Fruit fly (Drosophila melanogaster) whole organism, prepupa: ENCODE data around the gene CG33293.

Source experiments
- Blimp-1 ChIP-seq: fragments of 200-800 bp; sonication (Bioruptor generic); optimal IDR thresholded peaks from 3 replicates; lab custom pipeline; 2017; ENCODE audit warnings: missing biosample characterization, missing genetic modification characterization, mild to moderate bottlenecking, moderate library complexity, missing genetic modification reagents
- CG7368 ChIP-seq: fragments of 200-800 bp; sonication (Bioruptor generic); optimal IDR thresholded peaks from 3 replicates; lab custom pipeline; 2016; ENCODE audit warnings: missing biosample characterization, missing genetic modification characterization
- CG9139 ChIP-seq: fragments of 200-800 bp; sonication (Bioruptor generic); optimal IDR thresholded peaks from 3 replicates; lab custom pipeline; 2017; ENCODE audit warnings: missing biosample characterization, mild to moderate bottlenecking, missing genetic modification characterization
- Eip93F ChIP-seq: fragments of 200-800 bp; sonication (Bioruptor generic); optimal IDR thresholded peaks from 2 replicates; lab custom pipeline; 2016; ENCODE audit warnings: missing biosample characterization, mild to moderate bottlenecking, missing genetic modification characterization
- Ets21C ChIP-seq: fragments of 200-800 bp; sonication (Bioruptor generic); optimal IDR thresholded peaks from 3 replicates; lab custom pipeline; 2016; ENCODE audit warnings: missing biosample characterization, missing genetic modification characterization
- Gug ChIP-seq: fragments of 200-800 bp; sonication (Bioruptor generic); IDR thresholded peaks from 2 replicates; pipeline ENCODE4 v1.3.6; 2022; ENCODE audit warnings: missing biosample characterization, missing genetic modification characterization
- Hr39 ChIP-seq: fragments of 200-800 bp; sonication (Bioruptor generic); optimal IDR thresholded peaks from 2 replicates; lab custom pipeline; 2016; ENCODE audit warnings: missing biosample characterization, missing genetic modification characterization
- eg ChIP-seq: fragments of 200-800 bp; sonication (Bioruptor generic); IDR thresholded peaks from 3 replicates; pipeline ENCODE4 v1.3.6; 2022; ENCODE audit warnings: missing biosample characterization, missing genetic modification characterization

DNA sequence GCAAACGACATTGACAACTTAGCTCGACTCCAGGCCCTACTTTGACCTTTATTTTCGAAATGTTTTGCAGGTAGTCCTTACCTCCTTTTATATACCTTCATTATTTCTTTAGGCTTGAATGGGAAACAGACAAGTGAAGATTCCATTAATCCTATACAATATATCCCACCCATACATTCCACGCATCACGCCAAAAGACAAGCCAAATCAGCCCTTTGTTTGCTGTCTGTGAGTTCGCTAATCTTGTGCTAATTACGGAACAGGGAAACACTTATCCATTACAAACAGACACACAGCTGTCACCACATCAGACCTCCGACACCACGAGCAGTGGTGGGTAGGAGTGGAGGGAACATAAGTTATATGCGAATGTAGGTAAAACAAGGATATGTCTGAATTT, at the start of gene CG33293:
- TF ChIP-seq Blimp-1 (GFP tag; lab: Kevin White, UChicago) (no peak), Eip93F (GFP tag; lab: Kevin White, UChicago) (no peak), Hr39 (no peak), CG7368 (GFP tag; lab: Kevin White, UChicago) (no peak), eg (GFP tag; lab: Robert Waterston, UW) (no peak), Ets21C (no peak), CG9139 (GFP tag; lab: Kevin White, UChicago) (no peak), Gug (GFP tag; lab: Robert Waterston, UW) (no peak)
